Worm (Caenorhabditis elegans) whole organism, late embryonic: ENCODE results near the gene F49F1.12.

Experiments
- ama-1 ChIP-seq: fragments of 150-350 bp; optimal IDR thresholded peaks from 2 replicates; lab custom pipeline; 2014
- ceh-19 ChIP-seq: fragments of 200-800 bp; sonication (Bioruptor generic); optimal IDR thresholded peaks from 2 replicates; lab custom pipeline; 2018; ENCODE audit warnings: mild to moderate bottlenecking, missing genetic modification characterization, missing compliant biosample characterization
- hlh-30 ChIP-seq: sonication (generic microtip); optimal IDR thresholded peaks from 2 replicates; lab custom pipeline; 2017; ENCODE audit warnings: antibody characterized with exemption, missing genetic modification characterization, missing compliant biosample characterization; ENCODE audit not compliant: insufficient read depth
- lin-11 ChIP-seq: fragments of 200-800 bp; sonication (Bioruptor generic); optimal IDR thresholded peaks from 2 replicates; lab custom pipeline; 2018; ENCODE audit warnings: mild to moderate bottlenecking, missing genetic modification characterization, missing compliant biosample characterization
- mec-3 ChIP-seq: sonication (generic microtip); optimal IDR thresholded peaks from 2 replicates; lab custom pipeline; 2016; ENCODE audit warnings: borderline replicate concordance, missing genetic modification characterization, missing compliant biosample characterization
- pag-3 ChIP-seq: sonication (generic microtip); optimal IDR thresholded peaks from 2 replicates; lab custom pipeline; 2016; ENCODE audit warnings: missing compliant biosample characterization, missing genetic modification characterization, borderline replicate concordance
- pha-4 ChIP-seq: fragments of 150-350 bp; optimal IDR thresholded peaks from 2 replicates; lab custom pipeline; 2018; ENCODE audit warnings: missing biosample characterization, missing genetic modification reagents, missing genetic modification characterization
- sox-2 ChIP-seq: fragments of 200-800 bp; sonication (Bioruptor generic); IDR thresholded peaks from 2 replicates; pipeline ENCODE4 v1.3.6; 2022; ENCODE audit warnings: missing genetic modification reagents, missing genetic modification characterization, missing compliant biosample characterization

- no peak for TF ChIP-seq ceh-19
- no peak for TF ChIP-seq sox-2 (GFP tag; lab: Robert Waterston, UW)
- TF ChIP-seq lin-11 (tag; lab: Kevin White, UChicago) = no peak
- TF ChIP-seq pha-4 (tag; lab: Kevin White, UChicago) = no peak
- TF ChIP-seq mec-3 (tag; lab: Kevin White, UChicago) = no peak
- no peak for TF ChIP-seq ama-1 (lab: Kevin White, UChicago)
- TF ChIP-seq pag-3 (tag; lab: Kevin White, UChicago) = no peak
- no peak for TF ChIP-seq hlh-30 (tag; lab: Kevin White, UChicago)
These were observed 19.8 kb downstream of the F49F1.12 start, which contains the start of gene mul-1 for ce11 chrIV:4123083-4123482.
